ENCODE assay signal across 1 fruit fly cellular context in the genomic region with DNA sequence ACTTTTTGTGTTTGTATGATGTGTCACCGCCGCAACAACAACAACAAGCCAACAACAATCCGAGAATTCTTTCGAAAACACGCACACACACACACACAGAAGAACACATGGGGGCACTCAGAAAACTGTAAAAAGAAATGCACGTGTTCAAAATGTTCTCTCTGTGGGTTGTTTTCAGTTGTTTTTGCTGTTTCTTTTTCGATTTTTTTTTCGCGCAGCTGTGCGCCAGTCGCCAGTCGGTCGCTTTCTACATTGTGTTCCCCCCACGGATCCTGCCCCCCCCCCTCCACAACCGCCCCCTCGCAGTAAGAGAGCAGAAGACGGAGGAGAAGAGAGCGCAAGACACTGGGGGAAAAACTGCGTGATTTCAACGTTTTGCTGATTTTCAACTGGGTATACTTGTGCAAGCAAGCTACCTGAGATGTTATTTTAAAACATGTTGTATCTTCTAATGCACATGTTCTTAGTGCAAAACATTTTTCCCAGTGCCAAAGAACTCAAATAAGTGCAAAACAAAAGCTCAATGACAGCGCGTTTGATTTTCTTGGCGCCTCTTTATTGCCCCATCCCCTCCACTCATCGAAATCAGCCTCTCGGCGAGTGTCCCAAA.
TF ChIP-seq lines count a peak whose summit lies in the region.

No protein-coding gene starts in this region.

TF ChIP-seq in whole organism, embryonic, 481 proteins besides CTCF, POLR2A, EP300 and RAD21 (continued from another document):
- TF ChIP-seq CG15479 (GFP tag; optimal IDR thresholded peaks at IDR 0.05; lab: Kevin White, UChicago) (no peak), CG8388 (GFP tag; optimal IDR thresholded peaks at IDR 0.05; lab: Kevin White, UChicago) (no peak), HLH54F (GFP tag; optimal IDR thresholded peaks at IDR 0.05; lab: Kevin White, UChicago) (no peak)
